Worm (Caenorhabditis elegans): Measurements from ENCODE around the gene grd-7.

The grd-7 gene

DNA sequence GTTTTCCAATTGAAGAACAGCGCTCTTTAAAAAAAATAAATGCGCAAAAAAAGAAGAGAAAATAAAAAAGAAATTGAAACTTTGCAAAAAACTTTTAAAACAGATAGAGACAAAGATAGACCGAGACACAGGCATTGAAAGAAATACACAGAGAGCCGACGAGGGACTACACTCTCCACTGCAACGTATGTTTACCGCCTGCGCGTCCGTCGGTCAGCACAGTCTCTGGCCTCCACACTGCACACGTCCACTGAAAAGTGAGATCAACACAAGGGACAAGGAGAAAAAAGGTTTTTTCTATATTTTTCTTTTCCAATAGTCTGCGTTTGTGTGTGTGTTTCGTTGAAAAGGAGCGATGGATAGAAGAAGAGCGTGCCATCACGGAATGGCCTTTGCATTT lies 37.2 kb upstream of the grd-7 start (continued):
- TF ChIP-seq ceh-27 (GFP tag; optimal IDR thresholded peaks at IDR 0.05) (peak; percentile 25), snpc-3.4 (tag; optimal IDR thresholded peaks at IDR 0.05) (no peak), dox-1 (GFP tag; IDR thresholded peaks at IDR 0.05) (peak; percentile 48; the same call in 1 of the 2 replicates), lir-1 (GFP tag; conservative IDR thresholded peaks at IDR 0.05) (0 out of 2 replicates have a peak, but pooled peaks have one; percentile 16), zfh-2 (GFP tag; conservative IDR thresholded peaks at IDR 0.05) (peak; percentile 86), somi-1 (GFP tag; optimal IDR thresholded peaks at IDR 0.05) (peak; percentile 5), ztf-28 (GFP tag; IDR thresholded peaks at IDR 0.05) (no peak), K12H6.12 (tag; optimal IDR thresholded peaks at IDR 0.05) (peak; percentile 58), lin-35 (GFP tag; optimal IDR thresholded peaks at IDR 0.05) (peak in 1 of 3 experiments; percentile 47), K11D2.4 (GFP tag; IDR thresholded peaks at IDR 0.05) (peak; percentile 58; the same call in 1 of the 2 replicates), lin-40 (tag; optimal IDR thresholded peaks at IDR 0.05) (peak; percentile 65), rcor-1 (GFP tag; IDR thresholded peaks at IDR 0.05) (0 out of 2 replicates have a peak, but pooled peaks have one; percentile 40), cebp-1 (GFP tag; IDR thresholded peaks at IDR 0.05) (no peak), cebp-1 (tag; optimal IDR thresholded peaks at IDR 0.05) (peak; percentile 47), mcd-1 (GFP tag; IDR thresholded peaks at IDR 0.05) (peak; percentile 33; the same call in 1 of the 2 replicates), gei-17 (GFP tag; optimal IDR thresholded peaks at IDR 0.05) (peak; percentile 11)

ce11 chrX:7305520-7306186 lies 36.4 kb upstream of the grd-7 start, which contains the start of gene sur-5:
sur-5 (minus strand) TSS chrX:7305570.
- no peak for TF ChIP-seq mcd-1 (GFP tag; IDR thresholded peaks at IDR 0.05)
- TF ChIP-seq F22D6.2 (tag; optimal IDR thresholded peaks at IDR 0.05), result no peak
- TF ChIP-seq Y56A3A.18 (GFP tag; IDR thresholded peaks at IDR 0.05), result no peak
- TF ChIP-seq atf-7 (tag; optimal IDR thresholded peaks at IDR 0.05), result peak; percentile 13
- no peak for TF ChIP-seq attf-6 (GFP tag; IDR thresholded peaks at IDR 0.05)
- no peak for TF ChIP-seq chd-7 (tag; optimal IDR thresholded peaks at IDR 0.05)
- no peak for TF ChIP-seq bed-1 (GFP tag; IDR thresholded peaks at IDR 0.05)
- no peak for TF ChIP-seq hrde-1 (tag; optimal IDR thresholded peaks at IDR 0.05; ENCODE audit: borderline replicate concordance)
- no peak for TF ChIP-seq lsy-27 (tag; optimal IDR thresholded peaks at IDR 0.05; ENCODE audit: borderline replicate concordance, insufficient read depth)
- TF ChIP-seq nhr-80 (tag; optimal IDR thresholded peaks at IDR 0.05), result peak; percentile 84
- TF ChIP-seq lin-40 (tag; optimal IDR thresholded peaks at IDR 0.05), result peak; percentile 19
- TF ChIP-seq nhr-90 (tag; optimal IDR thresholded peaks at IDR 0.05), result peak; percentile 4

- TF ChIP-seq snpc-1.3 (tag; optimal IDR thresholded peaks at IDR 0.05; ENCODE audit: insufficient read depth) (no peak), nhr-80 (tag; optimal IDR thresholded peaks at IDR 0.05) (peak; percentile 59)
Observed at ce11 chrX:7303115-7303514, 33.8 kb upstream of the grd-7 start.

DNA sequence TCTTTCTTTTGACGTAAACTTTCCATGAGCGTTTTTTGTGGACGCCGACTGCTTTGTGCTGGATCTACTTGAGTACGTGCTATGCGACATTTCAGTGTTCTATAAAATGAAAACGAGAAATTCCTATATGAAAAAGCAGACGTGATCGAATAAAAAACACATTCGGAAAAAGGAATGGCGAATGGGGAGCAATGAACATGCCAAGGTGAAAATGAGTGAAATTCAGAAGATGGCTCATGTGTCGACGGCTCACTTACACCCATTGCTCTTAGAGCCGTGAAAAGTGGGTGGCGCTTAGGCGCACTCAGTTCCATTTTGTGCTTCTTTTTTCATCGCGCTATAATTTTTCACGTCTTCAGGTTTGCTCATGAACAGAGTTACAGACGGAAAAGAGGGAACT lies 29.4 kb upstream of the grd-7 start, which contains the start of gene K03A1.4:
Gene K03A1.4, minus strand, starts transcription at position 101 of the 400 bp plus-strand sequence.
- TF ChIP-seq xnd-1 (tag; optimal IDR thresholded peaks at IDR 0.05) (no peak), cebp-2 (GFP tag; IDR thresholded peaks at IDR 0.05) (no peak), madf-8 (GFP tag; conservative IDR thresholded peaks at IDR 0.05) (no peak), snpc-1.3 (tag; optimal IDR thresholded peaks at IDR 0.05; ENCODE audit: insufficient read depth) (no peak), nhr-179 (tag; optimal IDR thresholded peaks at IDR 0.05) (no peak), Y56A3A.18 (GFP tag; IDR thresholded peaks at IDR 0.05) (no peak), unc-130 (GFP tag; optimal IDR thresholded peaks at IDR 0.05) (no peak), cebp-1 (GFP tag; IDR thresholded peaks at IDR 0.05) (no peak), cebp-1 (tag; optimal IDR thresholded peaks at IDR 0.05) (no peak), fkh-3 (tag; optimal IDR thresholded peaks at IDR 0.05) (no peak), pbrm-1 (GFP tag; IDR thresholded peaks at IDR 0.05) (no peak), sptf-2 (GFP tag; optimal IDR thresholded peaks at IDR 0.05) (no peak), ets-4 (GFP tag; optimal IDR thresholded peaks at IDR 0.05) (no peak), dpl-1 (GFP tag; optimal IDR thresholded peaks at IDR 0.05) (no peak)
